Fruit fly (Drosophila melanogaster) whole organism: ENCODE results near the gene Ork1.

Experiments used
- EcR ChIP-seq, 2 experiments: fragments of >200 bp; optimal IDR thresholded peaks; 2 replicates each; lab custom pipeline; 2017; ENCODE audit warnings: missing biosample characterization in 2 of 2, missing genetic modification characterization in 2 of 2, missing genetic modification reagents in 2 of 2
- psq ChIP-seq: fragments of >200 bp; optimal IDR thresholded peaks from 2 replicates; lab custom pipeline; 2017

dm6 chrX:10927110-10927509 lies 36.1 kb upstream of the Ork1 start, which contains the start of gene CG2145:
- no peak for TF ChIP-seq EcR (GFP tag; optimal IDR thresholded peaks at IDR 0.05; lab: Kevin White, UChicago)
- no peak for TF ChIP-seq psq (lab: Kevin White, UChicago)
